Fruit fly (Drosophila melanogaster) whole organism, embryonic: ENCODE measurements around the gene CG13876.

Source experiments
- Bgb ChIP-seq: fragments of 200-800 bp; sonication (Bioruptor generic); IDR thresholded peaks from 2 replicates; pipeline ENCODE4 v1.3.6; 2022; ENCODE audit warnings: missing biosample characterization, missing genetic modification characterization; ENCODE audit not compliant: partially characterized antibody
- CG10209 ChIP-seq: fragments of 200-800 bp; sonication (Bioruptor generic); optimal IDR thresholded peaks from 3 replicates; lab custom pipeline; 2017; ENCODE audit warnings: missing biosample characterization, mild to moderate bottlenecking, missing genetic modification characterization, missing genetic modification reagents
- CG14050 ChIP-seq: fragments of 200-800 bp; sonication (Bioruptor generic); IDR thresholded peaks from 3 replicates; pipeline ENCODE4 v1.3.6; 2022; ENCODE audit warnings: missing biosample characterization, missing genetic modification characterization
- CG14710 ChIP-seq: fragments of 200-800 bp; sonication (Bioruptor generic); optimal IDR thresholded peaks from 3 replicates; lab custom pipeline; 2019; ENCODE audit warnings: missing biosample characterization, mild to moderate bottlenecking, missing genetic modification characterization, moderate library complexity
- CG14965 ChIP-seq: fragments of 200-800 bp; sonication (Bioruptor generic); optimal IDR thresholded peaks from 2 replicates; lab custom pipeline; 2016; ENCODE audit warnings: missing biosample characterization, missing genetic modification characterization, borderline replicate concordance
- CG15269 ChIP-seq: fragments of 200-800 bp; sonication (Bioruptor generic); optimal IDR thresholded peaks from 2 replicates; lab custom pipeline; 2018; ENCODE audit warnings: missing biosample characterization, mild to moderate bottlenecking, missing genetic modification characterization, moderate library complexity
- CG16779 ChIP-seq: fragments of 200-800 bp; sonication (Bioruptor generic); IDR thresholded peaks from 2 replicates; pipeline ENCODE4 v1.3.6; 2022; ENCODE audit warnings: missing biosample characterization, missing genetic modification characterization
- CG17328 ChIP-seq: fragments of 200-800 bp; sonication (Bioruptor generic); IDR thresholded peaks from 2 replicates; pipeline ENCODE4 v1.3.6; 2022; ENCODE audit warnings: missing biosample characterization, missing genetic modification characterization
- CG17912 ChIP-seq: fragments of 200-800 bp; sonication (Bioruptor generic); optimal IDR thresholded peaks from 2 replicates; lab custom pipeline; 2018; ENCODE audit warnings: missing biosample characterization, mild to moderate bottlenecking, missing genetic modification characterization
- CG2120 ChIP-seq: fragments of 200-800 bp; sonication (Bioruptor generic); optimal IDR thresholded peaks from 3 replicates; lab custom pipeline; 2016; ENCODE audit warnings: missing biosample characterization, missing genetic modification characterization
- CG30431 ChIP-seq: fragments of 200-800 bp; sonication (Bioruptor generic); optimal IDR thresholded peaks from 2 replicates; lab custom pipeline; 2017; ENCODE audit warnings: missing biosample characterization, missing genetic modification characterization
- CG3163 ChIP-seq: fragments of 200-800 bp; sonication (Bioruptor generic); optimal IDR thresholded peaks from 3 replicates; lab custom pipeline; 2016; ENCODE audit warnings: missing biosample characterization, missing genetic modification characterization
- CG33557 ChIP-seq: fragments of 200-800 bp; sonication (Bioruptor generic); optimal IDR thresholded peaks from 2 replicates; lab custom pipeline; 2019; ENCODE audit warnings: missing biosample characterization, mild to moderate bottlenecking, missing genetic modification characterization, moderate library complexity
- CG4328 ChIP-seq: fragments of 200-800 bp; sonication (Bioruptor generic); optimal IDR thresholded peaks from 3 replicates; lab custom pipeline; 2017; ENCODE audit warnings: missing biosample characterization, missing genetic modification reagents, missing genetic modification characterization
- CG6765 ChIP-seq: fragments of 200-800 bp; sonication (Bioruptor generic); optimal IDR thresholded peaks from 3 replicates; lab custom pipeline; 2017; ENCODE audit warnings: missing biosample characterization, mild to moderate bottlenecking, missing genetic modification characterization
- CG6854 ChIP-seq: fragments of 200-800 bp; sonication (Bioruptor generic); optimal IDR thresholded peaks from 3 replicates; lab custom pipeline; 2017; ENCODE audit warnings: missing biosample characterization, mild to moderate bottlenecking, missing genetic modification characterization
- CG9797 ChIP-seq: fragments of 200-800 bp; sonication (Bioruptor generic); optimal IDR thresholded peaks from 3 replicates; lab custom pipeline; 2018; ENCODE audit warnings: missing biosample characterization, mild to moderate bottlenecking, missing genetic modification characterization
- D ChIP-seq, 2 experiments: fragments of 200-800 bp in 1 of 2; fragments of >200 bp in 1 of 2; sonication (Bioruptor generic) in 1 of 2; optimal IDR thresholded peaks; 2 replicates in 1 of 2; 3 replicates in 1 of 2; lab custom pipeline; 2017; ENCODE audit warnings: mild to moderate bottlenecking in 1 of 2, missing biosample characterization in 1 of 2, missing genetic modification characterization in 1 of 2, missing genetic modification reagents in 1 of 2
- D19A ChIP-seq: fragments of 200-800 bp; optimal IDR thresholded peaks from 3 replicates; lab custom pipeline; 2019; ENCODE audit warnings: missing biosample characterization, mild to moderate bottlenecking, missing genetic modification characterization, moderate library complexity
- Deaf1 ChIP-seq: fragments of 200-800 bp; optimal IDR thresholded peaks from 3 replicates; lab custom pipeline; 2019; ENCODE audit warnings: missing biosample characterization, mild to moderate bottlenecking, missing genetic modification characterization, moderate library complexity
- Dip3 ChIP-seq: fragments of 200-800 bp; sonication (Bioruptor generic); optimal IDR thresholded peaks from 3 replicates; lab custom pipeline; 2016; ENCODE audit warnings: missing biosample characterization, missing genetic modification characterization
- Dll ChIP-seq: fragments of 200-800 bp; sonication (Bioruptor generic); IDR thresholded peaks from 4 replicates; pipeline ENCODE4 v1.3.6; 2022; ENCODE audit warnings: missing biosample characterization, missing genetic modification characterization; ENCODE audit not compliant: partially characterized antibody
- Fer1 ChIP-seq: fragments of 200-800 bp; sonication (Bioruptor generic); optimal IDR thresholded peaks from 2 replicates; lab custom pipeline; 2017; ENCODE audit warnings: missing biosample characterization, mild to moderate bottlenecking, missing genetic modification characterization
- HLH54F ChIP-seq: fragments of 200-800 bp; sonication (Bioruptor generic); optimal IDR thresholded peaks from 3 replicates; lab custom pipeline; 2016; ENCODE audit warnings: missing biosample characterization, missing genetic modification characterization
- Hey ChIP-seq: fragments of 200-800 bp; sonication (Bioruptor generic); optimal IDR thresholded peaks from 3 replicates; lab custom pipeline; 2018; ENCODE audit warnings: missing biosample characterization, mild to moderate bottlenecking, missing genetic modification characterization
- Hr3 ChIP-seq: fragments of 200-800 bp; sonication (Bioruptor generic); optimal IDR thresholded peaks from 3 replicates; lab custom pipeline; 2016; ENCODE audit warnings: missing biosample characterization, missing genetic modification characterization
- Hr39 ChIP-seq: fragments of >200 bp; optimal IDR thresholded peaks from 2 replicates; lab custom pipeline; 2017
- Hsf ChIP-seq: fragments of 200-800 bp; sonication (Bioruptor generic); optimal IDR thresholded peaks from 3 replicates; lab custom pipeline; 2016; ENCODE audit warnings: missing biosample characterization, missing genetic modification characterization
- MESR4 ChIP-seq: fragments of 200-800 bp; sonication (Bioruptor generic); optimal IDR thresholded peaks from 2 replicates; lab custom pipeline; 2018; ENCODE audit warnings: missing biosample characterization, mild to moderate bottlenecking, missing genetic modification characterization, moderate library complexity
- Mes4 ChIP-seq: fragments of 200-800 bp; sonication (Bioruptor generic); optimal IDR thresholded peaks from 2 replicates; lab custom pipeline; 2016; ENCODE audit warnings: missing biosample characterization, missing genetic modification characterization
- Myb ChIP-seq: fragments of 200-800 bp; sonication (Bioruptor generic); optimal IDR thresholded peaks from 2 replicates; lab custom pipeline; 2016; ENCODE audit warnings: missing biosample characterization, missing genetic modification characterization
- Poxn ChIP-seq: fragments of 200-800 bp; sonication (Bioruptor generic); IDR thresholded peaks from 2 replicates; pipeline ENCODE4 v1.3.6; 2022; ENCODE audit warnings: missing biosample characterization, missing genetic modification characterization
- Stat92E ChIP-seq, 3 experiments: fragments of >200 bp in 2 of 3; fragments of 200-800 bp in 1 of 3; sonication (Bioruptor generic) in 1 of 3; optimal IDR thresholded peaks; 2 replicates each; lab custom pipeline; 2017 to 2019; ENCODE audit warnings: missing biosample characterization in 3 of 3, missing genetic modification characterization in 3 of 3, mild to moderate bottlenecking in 1 of 3, moderate library complexity in 1 of 3
- Trl ChIP-seq, 3 experiments: fragments of >200 bp in 2 of 3; fragments of 200-800 bp in 1 of 3; sonication (Bioruptor generic) in 1 of 3; optimal IDR thresholded peaks; 2 replicates in 1 of 3; 3 replicates in 2 of 3; lab custom pipeline; 2016 to 2017; ENCODE audit warnings: missing biosample characterization in 1 of 3, missing genetic modification characterization in 1 of 3
- abd-A ChIP-seq: fragments of 200-800 bp; sonication (Bioruptor generic); optimal IDR thresholded peaks from 3 replicates; lab custom pipeline; 2019; ENCODE audit warnings: missing biosample characterization, mild to moderate bottlenecking, missing genetic modification characterization, moderate library complexity
- ato ChIP-seq: fragments of 200-800 bp; sonication (Bioruptor generic); IDR thresholded peaks from 2 replicates; pipeline ENCODE4 v1.3.6; 2022; ENCODE audit warnings: missing biosample characterization, missing genetic modification characterization; ENCODE audit not compliant: partially characterized antibody
- az2 ChIP-seq: fragments of 200-800 bp; sonication (Bioruptor generic); optimal IDR thresholded peaks from 3 replicates; lab custom pipeline; 2016; ENCODE audit warnings: missing biosample characterization, missing genetic modification characterization
- bbx ChIP-seq: fragments of 200-800 bp; sonication (Bioruptor generic); IDR thresholded peaks from 2 replicates; pipeline ENCODE4 v1.3.6; 2022; ENCODE audit warnings: missing biosample characterization, missing genetic modification characterization; ENCODE audit not compliant: partially characterized antibody
- bigmax ChIP-seq: fragments of 200-800 bp; sonication (Bioruptor generic); optimal IDR thresholded peaks from 2 replicates; lab custom pipeline; 2018; ENCODE audit warnings: missing biosample characterization, mild to moderate bottlenecking, missing genetic modification characterization
- crol ChIP-seq: fragments of 200-800 bp; sonication (Bioruptor generic); IDR thresholded peaks from 2 replicates; pipeline ENCODE4 v1.3.6; 2022; ENCODE audit warnings: missing biosample characterization, missing genetic modification characterization
- dan ChIP-seq: fragments of 200-800 bp; sonication (Bioruptor generic); IDR thresholded peaks from 2 replicates; pipeline ENCODE4 v1.3.6; 2022; ENCODE audit warnings: missing biosample characterization, missing genetic modification characterization
- emc ChIP-seq: fragments of 200-800 bp; sonication (Bioruptor generic); optimal IDR thresholded peaks from 2 replicates; lab custom pipeline; 2016; ENCODE audit warnings: missing biosample characterization, missing genetic modification characterization
- ftz-f1 ChIP-seq: fragments of 200-800 bp; sonication (Bioruptor generic); optimal IDR thresholded peaks from 2 replicates; lab custom pipeline; 2016; ENCODE audit warnings: missing biosample characterization, missing genetic modification characterization
- gfzf ChIP-seq: fragments of 200-800 bp; sonication (Bioruptor generic); optimal IDR thresholded peaks from 2 replicates; lab custom pipeline; 2016; ENCODE audit warnings: missing biosample characterization, mild to moderate bottlenecking, missing genetic modification characterization, moderate library complexity
- otp ChIP-seq: fragments of 200-800 bp; sonication (Bioruptor generic); IDR thresholded peaks from 3 replicates; pipeline ENCODE4, ENCODE4 v1.3.6; 2022; ENCODE audit warnings: missing biosample characterization, missing genetic modification characterization
- pzg ChIP-seq: fragments of 200-800 bp; sonication (Bioruptor generic); optimal IDR thresholded peaks from 3 replicates; lab custom pipeline; 2018; ENCODE audit warnings: missing biosample characterization, mild to moderate bottlenecking, missing genetic modification characterization, moderate library complexity
- salm ChIP-seq: fragments of 200-800 bp; sonication (Bioruptor generic); optimal IDR thresholded peaks from 2 replicates; lab custom pipeline; 2018; ENCODE audit warnings: missing biosample characterization, mild to moderate bottlenecking, missing genetic modification characterization
- slbo ChIP-seq: fragments of 200-800 bp; sonication (Bioruptor generic); IDR thresholded peaks from 2 replicates; pipeline ENCODE4 v1.3.6; 2022; ENCODE audit warnings: missing biosample characterization, missing genetic modification characterization
- slp2 ChIP-seq: fragments of 200-800 bp; sonication (Bioruptor generic); optimal IDR thresholded peaks from 2 replicates; lab custom pipeline; 2016; ENCODE audit warnings: missing biosample characterization, missing genetic modification characterization
- unpg ChIP-seq: fragments of 200-800 bp; sonication (Bioruptor generic); optimal IDR thresholded peaks from 3 replicates; lab custom pipeline; 2018; ENCODE audit warnings: missing biosample characterization, mild to moderate bottlenecking, missing genetic modification characterization, moderate library complexity

The CG13876 gene

dm6 chr3L:211200-211599 lies 5.3 kb downstream of the CG13876 start, which contains the start of gene Prp4k (continued):
- TF ChIP-seq emc: no peak
- no peak for TF ChIP-seq CG6854 (GFP tag; lab: Kevin White, UChicago)
- TF ChIP-seq Fer1 (GFP tag; lab: Kevin White, UChicago): peak; percentile 21
- TF ChIP-seq abd-A: no peak
- no peak for TF ChIP-seq HLH54F (GFP tag; lab: Kevin White, UChicago)
- TF ChIP-seq gfzf (GFP tag; lab: Kevin White, UChicago): peak; percentile 67
- no peak for TF ChIP-seq ftz-f1 (GFP tag; lab: Kevin White, UChicago)
- no peak for TF ChIP-seq D19A (tag; lab: Kevin White, UChicago)
- TF ChIP-seq slbo (GFP tag; lab: Robert Waterston, UW): no peak
- no peak for TF ChIP-seq CG17912 (GFP tag; lab: Kevin White, UChicago)
- no peak for TF ChIP-seq CG4328 (GFP tag; lab: Kevin White, UChicago)
- no peak for TF ChIP-seq CG17328
- TF ChIP-seq CG9797 (GFP tag; lab: Kevin White, UChicago): peak; percentile 62
- TF ChIP-seq Mes4 (GFP tag; lab: Kevin White, UChicago): no peak
- TF ChIP-seq slp2: no peak
- no peak for TF ChIP-seq Hr39 (lab: Kevin White, UChicago)
- TF ChIP-seq Stat92E (GFP tag; optimal IDR thresholded peaks at IDR 0.05; lab: Kevin White, UChicago): peak in 1 of 3 experiments; percentile 33
- peak; percentile 58 for TF ChIP-seq Deaf1 (tag; lab: Kevin White, UChicago)
- TF ChIP-seq CG15269: no peak
- no peak for TF ChIP-seq D (optimal IDR thresholded peaks at IDR 0.05; lab: Kevin White, UChicago)
- TF ChIP-seq D (GFP tag; optimal IDR thresholded peaks at IDR 0.05; lab: Kevin White, UChicago): no peak
- TF ChIP-seq CG14965 (GFP tag; lab: Kevin White, UChicago): no peak
- TF ChIP-seq CG3163 (GFP tag; lab: Kevin White, UChicago): no peak

dm6 chr3L:212520-212919 lies 6.6 kb downstream of the CG13876 start, which contains the start of the genes thoc7 and Dis3l2:
thoc7 (minus strand) TSS chr3L:212687.
Dis3l2 (plus strand) TSS chr3L:212709.
- no peak for TF ChIP-seq Dip3 (GFP tag; lab: Kevin White, UChicago)
- no peak for TF ChIP-seq salm (tag; lab: Kevin White, UChicago)
- TF ChIP-seq CG2120 (GFP tag; lab: Kevin White, UChicago): no peak
- peak; percentile 61 for TF ChIP-seq pzg (GFP tag; lab: Kevin White, UChicago)
- no peak for TF ChIP-seq ato
- TF ChIP-seq unpg (GFP tag; lab: Kevin White, UChicago): no peak
- no peak for TF ChIP-seq Poxn (GFP tag; lab: Robert Waterston, UW)
- TF ChIP-seq Hr3: no peak
- no peak for TF ChIP-seq Hsf
- no peak for TF ChIP-seq CG30431 (GFP tag; lab: Kevin White, UChicago)
- TF ChIP-seq Dll (GFP tag; lab: Robert Waterston, UW): peak; percentile 20; the same call in 1 of the 4 replicates
- TF ChIP-seq otp (GFP tag; lab: Robert Waterston, UW): no peak
- TF ChIP-seq bigmax (GFP tag; lab: Kevin White, UChicago): peak; percentile 62
- peak; percentile 80 for TF ChIP-seq MESR4 (GFP tag; lab: Kevin White, UChicago)
- TF ChIP-seq CG17328: no peak
- TF ChIP-seq CG6765 (GFP tag; lab: Kevin White, UChicago): no peak
- no peak for TF ChIP-seq CG16779 (GFP tag; lab: Robert Waterston, UW)
- TF ChIP-seq Myb (GFP tag; lab: Kevin White, UChicago): no peak
- no peak for TF ChIP-seq Trl (optimal IDR thresholded peaks at IDR 0.05; lab: Kevin White, UChicago)
- no peak for TF ChIP-seq Trl (GFP tag; optimal IDR thresholded peaks at IDR 0.05; lab: Kevin White, UChicago)
- no peak for TF ChIP-seq CG10209 (GFP tag; lab: Kevin White, UChicago)
- no peak for TF ChIP-seq dan
- peak; percentile 16 for TF ChIP-seq CG14710 (tag; lab: Kevin White, UChicago)
- peak; percentile 19; the same call in 1 of the 2 replicates for TF ChIP-seq Bgb (GFP tag; lab: Robert Waterston, UW)
- TF ChIP-seq az2 (GFP tag; lab: Kevin White, UChicago): no peak
- peak; percentile 7; the same call in 1 of the 2 replicates for TF ChIP-seq bbx (GFP tag; lab: Robert Waterston, UW)
- TF ChIP-seq CG3163 (GFP tag; lab: Kevin White, UChicago): no peak
- no peak for TF ChIP-seq CG14050 (GFP tag; lab: Robert Waterston, UW)
- no peak for TF ChIP-seq Hey
- TF ChIP-seq crol (GFP tag; lab: Robert Waterston, UW): no peak
- no peak for TF ChIP-seq CG33557 (GFP tag; lab: Kevin White, UChicago)
